Worm (Caenorhabditis elegans) whole organism, L2 larva: ENCODE measurements around the gene rde-4.
"Not testable (repeated sequence)": the region's sequence is repeated elsewhere in the genome, so short reads cannot be mapped to it uniquely, and the experiment has no call there.

Experiments used
- C34F6.9 ChIP-seq: fragments of 150-350 bp; optimal IDR thresholded peaks from 2 replicates; lab custom pipeline; 2014; ENCODE audit warnings: missing biosample characterization, missing genetic modification characterization
- F13H6.1 ChIP-seq: sonication (generic microtip); optimal IDR thresholded peaks from 2 replicates; lab custom pipeline; 2016; ENCODE audit warnings: missing genetic modification characterization, missing compliant biosample characterization
- R02D3.7 ChIP-seq: fragments of 150-350 bp; optimal IDR thresholded peaks from 2 replicates; lab custom pipeline; 2014; ENCODE audit warnings: missing biosample characterization, missing genetic modification characterization
- Y55F3AM.14 ChIP-seq: fragments of 200-800 bp; sonication (Bioruptor generic); optimal IDR thresholded peaks from 2 replicates; lab custom pipeline; 2018; ENCODE audit warnings: mild to moderate bottlenecking, missing genetic modification characterization, missing compliant biosample characterization
- ZK546.5 ChIP-seq: sonication (generic microtip); optimal IDR thresholded peaks from 2 replicates; lab custom pipeline; 2017; ENCODE audit warnings: missing biosample characterization, missing genetic modification characterization
- alr-1 ChIP-seq: fragments of 150-350 bp; optimal IDR thresholded peaks from 2 replicates; lab custom pipeline; 2014; ENCODE audit warnings: missing biosample characterization, missing genetic modification characterization
- aly-2 ChIP-seq: fragments of 150-350 bp; optimal IDR thresholded peaks from 2 replicates; lab custom pipeline; 2014; ENCODE audit warnings: missing biosample characterization, missing genetic modification characterization
- ama-1 ChIP-seq: fragments of 150-350 bp; optimal IDR thresholded peaks from 2 replicates; lab custom pipeline; 2018; ENCODE audit warnings: inconsistent platforms
- blmp-1 ChIP-seq: sonication (generic microtip); optimal IDR thresholded peaks from 2 replicates; lab custom pipeline; 2017; ENCODE audit warnings: missing genetic modification characterization, mild to moderate bottlenecking, missing compliant biosample characterization, antibody characterized with exemption, moderate library complexity; ENCODE audit not compliant: insufficient read depth
- ceh-82 ChIP-seq: fragments of 150-350 bp; optimal IDR thresholded peaks from 2 replicates; lab custom pipeline; 2014; ENCODE audit warnings: missing biosample characterization, missing genetic modification characterization
- crh-2 ChIP-seq: sonication (generic microtip); optimal IDR thresholded peaks from 2 replicates; lab custom pipeline; 2017; ENCODE audit warnings: missing biosample characterization, missing genetic modification characterization
- dmd-4 ChIP-seq: sonication (generic microtip); optimal IDR thresholded peaks from 2 replicates; lab custom pipeline; 2017; ENCODE audit warnings: missing biosample characterization, missing genetic modification characterization
- egl-27 ChIP-seq: sonication (generic microtip); optimal IDR thresholded peaks from 3 replicates; lab custom pipeline; 2017; ENCODE audit warnings: missing biosample characterization, missing genetic modification reagents, missing genetic modification characterization
- fos-1 ChIP-seq: fragments of 150-350 bp; optimal IDR thresholded peaks from 2 replicates; lab custom pipeline; 2014; ENCODE audit warnings: missing biosample characterization, missing genetic modification characterization
- gmeb-1 ChIP-seq: fragments of 150-350 bp; optimal IDR thresholded peaks from 2 replicates; lab custom pipeline; 2014; ENCODE audit warnings: missing biosample characterization, missing genetic modification characterization
- lin-11 ChIP-seq: fragments of 150-350 bp; sonication (generic microtip); optimal IDR thresholded peaks from 2 replicates; lab custom pipeline; 2014; ENCODE audit warnings: missing biosample characterization, missing genetic modification characterization, inconsistent platforms, mixed read lengths
- lin-13 ChIP-seq: fragments of 150-350 bp; optimal IDR thresholded peaks from 2 replicates; lab custom pipeline; 2014; ENCODE audit warnings: missing biosample characterization, missing genetic modification reagents, missing genetic modification characterization
- lin-39 ChIP-seq: fragments of 150-350 bp; optimal IDR thresholded peaks from 2 replicates; lab custom pipeline; 2014; ENCODE audit warnings: missing biosample characterization, missing genetic modification reagents, missing genetic modification characterization
- lsy-2 ChIP-seq, 2 experiments: fragments of 150-350 bp in 1 of 2; sonication (generic microtip) in 1 of 2; optimal IDR thresholded peaks; 2 replicates each; lab custom pipeline; 2014 to 2017; ENCODE audit warnings: missing biosample characterization in 2 of 2, missing genetic modification characterization in 2 of 2
- mab-5 ChIP-seq: fragments of 150-350 bp; optimal IDR thresholded peaks from 2 replicates; lab custom pipeline; 2014; ENCODE audit warnings: missing biosample characterization, missing genetic modification characterization
- mbf-1 ChIP-seq: sonication (generic microtip); optimal IDR thresholded peaks from 2 replicates; lab custom pipeline; 2017; ENCODE audit warnings: missing biosample characterization, missing genetic modification characterization
- mdl-1 ChIP-seq, 2 experiments: fragments of 150-350 bp in 1 of 2; sonication (generic microtip) in 1 of 2; optimal IDR thresholded peaks; 2 replicates each; lab custom pipeline; 2017; ENCODE audit warnings: missing biosample characterization in 2 of 2, missing genetic modification characterization in 2 of 2
- nhr-10 ChIP-seq: sonication (generic microtip); optimal IDR thresholded peaks from 2 replicates; lab custom pipeline; 2017; ENCODE audit warnings: missing biosample characterization, missing genetic modification characterization
- nhr-12 ChIP-seq: fragments of 150-350 bp; optimal IDR thresholded peaks from 2 replicates; lab custom pipeline; 2014; ENCODE audit warnings: missing biosample characterization, missing genetic modification characterization
- nhr-129 ChIP-seq: fragments of 150-350 bp; optimal IDR thresholded peaks from 2 replicates; lab custom pipeline; 2014; ENCODE audit warnings: missing biosample characterization, missing genetic modification characterization
- nhr-21 ChIP-seq: fragments of 150-350 bp; optimal IDR thresholded peaks from 2 replicates; lab custom pipeline; 2014; ENCODE audit warnings: missing biosample characterization, missing genetic modification characterization
- nhr-23 ChIP-seq: fragments of 150-350 bp; optimal IDR thresholded peaks from 2 replicates; lab custom pipeline; 2014; ENCODE audit warnings: missing biosample characterization, missing genetic modification reagents, missing genetic modification characterization
- nhr-237 ChIP-seq: fragments of 150-350 bp; optimal IDR thresholded peaks from 2 replicates; lab custom pipeline; 2014; ENCODE audit warnings: missing biosample characterization, missing genetic modification characterization
- nhr-6 ChIP-seq: fragments of 150-350 bp; optimal IDR thresholded peaks from 2 replicates; lab custom pipeline; 2014; ENCODE audit warnings: missing biosample characterization, missing genetic modification characterization
- nhr-77 ChIP-seq: fragments of 150-350 bp; optimal IDR thresholded peaks from 2 replicates; lab custom pipeline; 2014; ENCODE audit warnings: missing biosample characterization, missing genetic modification characterization
- sem-4 ChIP-seq: fragments of 150-350 bp; optimal IDR thresholded peaks from 2 replicates; lab custom pipeline; 2014; ENCODE audit warnings: missing biosample characterization, missing genetic modification reagents, missing genetic modification characterization
- skn-1 ChIP-seq: sonication (generic microtip); optimal IDR thresholded peaks from 2 replicates; lab custom pipeline; 2017; ENCODE audit warnings: missing biosample characterization, missing genetic modification characterization
- sma-3 ChIP-seq: sonication (generic microtip); optimal IDR thresholded peaks from 2 replicates; lab custom pipeline; 2016; ENCODE audit warnings: missing genetic modification reagents, missing genetic modification characterization, missing compliant biosample characterization
- sma-9 ChIP-seq, 2 experiments: fragments of 150-350 bp in 1 of 2; sonication (generic microtip) in 1 of 2; optimal IDR thresholded peaks; 2 replicates each; lab custom pipeline; 2014 to 2016; ENCODE audit warnings: missing genetic modification characterization in 2 of 2, mild to moderate bottlenecking in 1 of 2, missing biosample characterization in 1 of 2, missing compliant biosample characterization in 1 of 2, missing genetic modification reagents in 1 of 2, moderate library complexity in 1 of 2
- unc-39 ChIP-seq: fragments of 150-350 bp; optimal IDR thresholded peaks from 2 replicates; lab custom pipeline; 2014; ENCODE audit warnings: missing biosample characterization, missing genetic modification characterization
- unc-55 ChIP-seq: fragments of 150-350 bp; sonication (generic microtip); optimal IDR thresholded peaks from 3 replicates; lab custom pipeline; 2014; ENCODE audit warnings: missing biosample characterization, missing genetic modification reagents, missing genetic modification characterization
- zag-1 ChIP-seq: fragments of 150-350 bp; optimal IDR thresholded peaks from 2 replicates; lab custom pipeline; 2014; ENCODE audit warnings: missing biosample characterization, missing genetic modification characterization
- ztf-1 ChIP-seq: fragments of 200-800 bp; sonication (Bioruptor generic); conservative IDR thresholded peaks from 2 replicates; pipeline ENCODE4 v1.3.6; 2022; ENCODE audit warnings: missing genetic modification characterization, missing compliant biosample characterization
- ztf-11 ChIP-seq: sonication (generic microtip); optimal IDR thresholded peaks from 2 replicates; lab custom pipeline; 2017; ENCODE audit warnings: missing biosample characterization, missing genetic modification characterization

The rde-4 gene

DNA sequence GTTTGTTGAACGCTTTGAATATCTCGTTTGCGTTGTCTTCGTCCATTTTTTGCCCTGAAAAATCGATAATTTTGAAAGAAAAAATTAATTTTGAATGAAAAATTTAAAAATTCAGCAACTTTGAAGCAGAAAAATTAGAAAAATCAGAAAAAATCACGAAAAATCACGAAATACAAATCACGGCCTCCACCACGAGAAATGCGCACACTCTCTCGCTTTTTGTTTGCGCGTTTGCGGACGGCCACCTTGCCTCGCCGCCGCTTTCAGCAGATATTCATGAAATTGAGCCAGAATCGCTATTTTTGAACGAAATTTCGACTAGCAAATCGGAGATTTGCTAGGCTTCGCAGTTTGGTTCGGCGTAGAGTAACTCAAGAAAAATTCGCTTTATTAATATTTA is 48.4 kb upstream of the rde-4 start, which contains the start of gene inpp-4B:
Gene inpp-4B (minus strand): TSS at position 54 of the 400 bp plus-strand sequence.
- not testable (repeated sequence) for TF ChIP-seq blmp-1 (tag; lab: Kevin White, UChicago); egl-27 (tag; lab: Kevin White, UChicago); nhr-129

DNA sequence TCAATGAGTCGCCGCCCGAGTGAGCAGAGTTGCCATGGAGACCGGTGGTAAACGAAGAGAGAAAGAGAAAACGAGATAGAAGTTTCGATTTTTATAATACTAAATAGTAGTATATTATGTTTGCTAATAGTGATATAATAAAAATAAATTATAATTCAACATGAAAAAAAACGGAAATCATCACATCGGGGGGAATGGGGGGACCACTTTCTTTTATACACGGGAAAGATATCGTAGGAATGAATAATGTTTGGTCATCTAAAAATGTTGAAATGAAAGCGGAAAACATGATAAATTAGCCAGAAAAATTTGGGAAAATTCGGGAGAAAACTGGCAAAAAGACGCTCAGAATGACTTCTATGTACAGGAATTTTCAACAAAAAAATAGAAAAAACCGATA is 43.2 kb upstream of the rde-4 start, which contains the start of gene bbs-5:
Gene bbs-5 (minus strand): TSS at position 101 of the 400 bp plus-strand sequence.
- TF ChIP-seq F13H6.1 (no peak), ceh-82 (no peak), mdl-1 (tag; optimal IDR thresholded peaks at IDR 0.05; lab: Kevin White, UChicago) (no peak), egl-27 (tag; lab: Kevin White, UChicago) (no peak), sem-4 (no peak), nhr-12 (no peak), crh-2 (no peak), ZK546.5 (no peak), C34F6.9 (tag; lab: Kevin White, UChicago) (no peak), mbf-1 (tag; lab: Kevin White, UChicago) (no peak), nhr-6 (tag; lab: Kevin White, UChicago) (no peak), nhr-21 (no peak), unc-55 (no peak), nhr-237 (tag; lab: Kevin White, UChicago) (no peak), blmp-1 (tag; lab: Kevin White, UChicago) (no peak), unc-39 (tag; lab: Kevin White, UChicago) (no peak), lsy-2 (tag; optimal IDR thresholded peaks at IDR 0.05; lab: Kevin White, UChicago) (no peak), gmeb-1 (tag; lab: Kevin White, UChicago) (no peak), lin-13 (GFP tag; lab: Kevin White, UChicago) (no peak)

- TF ChIP-seq blmp-1 (tag; lab: Kevin White, UChicago) (no peak), skn-1 (tag; lab: Kevin White, UChicago) (no peak), alr-1 (tag; lab: Kevin White, UChicago) (no peak), lin-11 (tag; lab: Kevin White, UChicago) (no peak), ztf-11 (no peak), dmd-4 (tag; lab: Kevin White, UChicago) (no peak)
These were observed 42.8 kb upstream of the rde-4 start for ce11 chrIII:10261256-10261655.

DNA sequence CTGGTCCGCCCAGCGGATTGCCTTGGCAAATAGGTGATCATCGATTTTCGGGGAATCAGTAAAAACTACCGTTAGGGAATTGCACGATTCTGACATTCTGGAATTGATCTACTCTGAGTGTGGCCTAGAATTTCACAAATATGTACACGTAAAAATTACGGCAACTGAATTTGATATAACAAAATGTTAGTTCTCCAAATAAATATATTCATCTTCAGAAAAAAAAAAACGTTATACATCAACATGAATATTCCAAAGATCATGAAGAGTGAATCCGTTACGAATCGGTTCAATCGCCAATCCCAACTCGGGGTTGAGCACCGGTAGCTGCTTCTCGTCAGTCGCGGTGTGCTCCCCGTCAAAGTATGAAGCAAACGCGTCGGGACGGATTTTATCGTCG is 40.2 kb upstream of the rde-4 start, which contains the start of gene rip-1:
Gene rip-1 (minus strand): TSS at position 101 of the 400 bp plus-strand sequence.
- no peak for TF ChIP-seq nhr-77 (tag; lab: Kevin White, UChicago)
- TF ChIP-seq Y55F3AM.14 (GFP tag; lab: Kevin White, UChicago) = no peak
- no peak for TF ChIP-seq zag-1 (tag; lab: Kevin White, UChicago)

ce11 chrIII:10254583-10254982 is 36.1 kb upstream of the rde-4 start, which contains the start of gene R01H10.4:
Gene R01H10.4 (plus strand): TSS chrIII:10254818.
- TF ChIP-seq sma-9 (GFP tag; optimal IDR thresholded peaks at IDR 0.05; lab: Kevin White, UChicago) (no peak), sma-9 (tag; optimal IDR thresholded peaks at IDR 0.05; lab: Kevin White, UChicago) (no peak), nhr-129 (no peak), lin-39 (tag; lab: Kevin White, UChicago) (no peak), lsy-2 (tag; optimal IDR thresholded peaks at IDR 0.05; lab: Kevin White, UChicago) (no peak), ztf-11 (no peak), alr-1 (tag; lab: Kevin White, UChicago) (no peak), mbf-1 (tag; lab: Kevin White, UChicago) (no peak), C34F6.9 (tag; lab: Kevin White, UChicago) (no peak), mdl-1 (tag; optimal IDR thresholded peaks at IDR 0.05; lab: Kevin White, UChicago) (no peak), ZK546.5 (no peak), nhr-23 (no peak), blmp-1 (tag; lab: Kevin White, UChicago) (no peak), ztf-1 (no peak)

DNA sequence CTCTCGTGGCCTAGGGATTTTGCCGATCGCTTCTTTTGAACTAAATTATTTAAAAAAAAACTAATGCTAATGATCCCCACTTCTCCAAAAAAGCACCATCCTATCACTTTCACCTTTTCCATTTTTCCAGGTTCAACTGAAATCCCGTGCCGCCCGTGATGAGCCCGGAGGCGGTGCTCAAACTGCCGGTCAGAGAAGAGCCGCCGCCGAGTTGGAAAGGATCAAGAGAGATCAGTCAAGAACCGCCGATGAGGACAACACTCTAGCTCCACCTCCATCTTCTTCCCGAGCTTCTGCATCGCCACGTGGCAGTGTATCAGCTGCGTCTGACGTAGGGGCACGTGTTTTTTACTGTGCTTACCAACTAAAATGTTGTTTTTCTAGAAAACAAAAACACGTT is 34.9 kb upstream of the rde-4 start:
- TF ChIP-seq dmd-4 (tag; lab: Kevin White, UChicago) = no peak
- no peak for TF ChIP-seq nhr-10 (tag; lab: Kevin White, UChicago)
- TF ChIP-seq ama-1 = no peak
- TF ChIP-seq fos-1 (tag; lab: Kevin White, UChicago) = no peak
- no peak for TF ChIP-seq zag-1 (tag; lab: Kevin White, UChicago)
- TF ChIP-seq lin-13 (GFP tag; lab: Kevin White, UChicago) = no peak
- no peak for TF ChIP-seq nhr-21
- no peak for TF ChIP-seq R02D3.7 (tag; lab: Kevin White, UChicago)
- TF ChIP-seq sma-9 (GFP tag; optimal IDR thresholded peaks at IDR 0.05; lab: Kevin White, UChicago) = no peak
- no peak for TF ChIP-seq sma-9 (tag; optimal IDR thresholded peaks at IDR 0.05; lab: Kevin White, UChicago)
- no peak for TF ChIP-seq mab-5 (tag; lab: Kevin White, UChicago)
- TF ChIP-seq aly-2 (tag; lab: Kevin White, UChicago) = no peak
- TF ChIP-seq sma-3 (GFP tag; lab: Kevin White, UChicago) = no peak
